Fruit fly (Drosophila melanogaster): ENCODE data around the gene CG12994.
A peak's percentile ranks its signal among the peaks of the same experiment; 100 is the strongest.

The CG12994 gene

DNA sequence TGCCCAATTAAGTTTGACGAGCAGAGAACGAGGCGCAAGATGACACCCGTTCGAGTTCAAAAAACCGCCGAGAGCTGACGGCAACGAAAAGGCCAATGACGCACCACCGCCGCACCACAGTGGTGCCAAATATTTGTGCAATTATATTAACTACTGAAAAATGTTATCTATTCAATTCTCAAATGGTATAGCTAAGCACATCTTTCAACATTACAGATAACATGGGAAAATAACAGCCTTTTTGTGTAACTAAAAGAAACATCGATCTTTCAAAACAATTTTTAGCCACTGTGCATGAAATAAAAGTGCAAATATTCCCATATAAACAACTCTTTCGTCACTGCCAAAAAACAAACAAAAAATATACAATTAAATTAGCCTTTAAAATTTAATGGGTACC lies 46.1 kb upstream of the CG12994 start (continued):
- TF ChIP-seq Dp (GFP tag; optimal IDR thresholded peaks at IDR 0.05), result no peak
- TF ChIP-seq phol (tag; optimal IDR thresholded peaks at IDR 0.05), result peak; percentile 2
- TF ChIP-seq CG42726 (GFP tag; IDR thresholded peaks at IDR 0.05; ENCODE audit: partially characterized antibody), result no peak
- TF ChIP-seq CG6689 (GFP tag; IDR thresholded peaks at IDR 0.05), result 0 out of 2 replicates have a peak, but pooled peaks have one; percentile 12
- TF ChIP-seq Opbp (GFP tag; IDR thresholded peaks at IDR 0.05; ENCODE audit: partially characterized antibody), result no peak
- TF ChIP-seq prd (optimal IDR thresholded peaks at IDR 0.05), result no peak
- peak; percentile 41; the same call in 2 of the 3 replicates for TF ChIP-seq prd (GFP tag; IDR thresholded peaks at IDR 0.05)
- no peak for TF ChIP-seq bigmax (GFP tag; optimal IDR thresholded peaks at IDR 0.05)
- 0 out of 3 replicates have a peak, but pooled peaks have one; percentile 29 for TF ChIP-seq CG11695 (GFP tag; IDR thresholded peaks at IDR 0.05)
- peak; percentile 21 for TF ChIP-seq Sox102F (GFP tag; optimal IDR thresholded peaks at IDR 0.05)
- peak; percentile 23 for TF ChIP-seq CG2678 (tag; optimal IDR thresholded peaks at IDR 0.05)
- TF ChIP-seq CG32532 (GFP tag; IDR thresholded peaks at IDR 0.05), result 0 out of 2 replicates have a peak, but pooled peaks have one; percentile 29
- peak; percentile 2 for TF ChIP-seq Chrac-16 (GFP tag; optimal IDR thresholded peaks at IDR 0.05)
- TF ChIP-seq CoRest (tag; optimal IDR thresholded peaks at IDR 0.05), result peak; percentile 27
- peak; percentile 56 for TF ChIP-seq Med (GFP tag)
- peak; percentile 19 for TF ChIP-seq CG2120 (GFP tag; optimal IDR thresholded peaks at IDR 0.05)
- peak in 1 of 2 experiments; percentile 34 for TF ChIP-seq Hr51 (GFP tag; optimal IDR thresholded peaks at IDR 0.05)
- TF ChIP-seq CG7839 (tag; optimal IDR thresholded peaks at IDR 0.05), result peak; percentile 1
- no peak for TF ChIP-seq Hr39 (optimal IDR thresholded peaks at IDR 0.05)
- TF ChIP-seq tio (GFP tag; optimal IDR thresholded peaks at IDR 0.05), result peak; percentile 5
- no peak for TF ChIP-seq CG13123 (GFP tag; optimal IDR thresholded peaks at IDR 0.05)
- 0 out of 2 replicates have a peak, but pooled peaks have one; percentile 22 for TF ChIP-seq Awh (GFP tag; IDR thresholded peaks at IDR 0.05)
- TF ChIP-seq bsh (GFP tag; optimal IDR thresholded peaks at IDR 0.05), result peak in 1 of 2 experiments; percentile 13
- TF ChIP-seq H2.0 (GFP tag; IDR thresholded peaks at IDR 0.05), result 0 out of 2 replicates have a peak, but pooled peaks have one; percentile 24
- no peak; the same call in 2 of the 3 replicates for TF ChIP-seq tgo (GFP tag; IDR thresholded peaks at IDR 0.05)
- peak; percentile 24; the same call in 1 of the 2 replicates for TF ChIP-seq slbo (GFP tag; IDR thresholded peaks at IDR 0.05)
- peak; percentile 4 for TF ChIP-seq CG3281 (GFP tag; optimal IDR thresholded peaks at IDR 0.05)
- TF ChIP-seq CG11504 (tag; optimal IDR thresholded peaks at IDR 0.05), result peak; percentile 20
- TF ChIP-seq CG12391 (tag; optimal IDR thresholded peaks at IDR 0.05), result peak; percentile 1
- TF ChIP-seq CG32772 (GFP tag; IDR thresholded peaks at IDR 0.05), result no peak
- TF ChIP-seq HHEX (GFP tag; optimal IDR thresholded peaks at IDR 0.05), result peak; percentile 15
- peak; percentile 82 for TF ChIP-seq lbe (GFP tag; optimal IDR thresholded peaks at IDR 0.05)
- peak; percentile 34 for TF ChIP-seq gem (tag; optimal IDR thresholded peaks at IDR 0.05)
- peak; percentile 17; the same call in 1 of the 3 replicates for TF ChIP-seq CG34422 (GFP tag; IDR thresholded peaks at IDR 0.05)
- peak; percentile 65 for TF ChIP-seq sens (GFP tag)
- peak; percentile 11 for TF ChIP-seq corto (GFP tag; optimal IDR thresholded peaks at IDR 0.05)
- no peak for TF ChIP-seq wek (GFP tag; optimal IDR thresholded peaks at IDR 0.05)
- TF ChIP-seq Drgx (GFP tag; IDR thresholded peaks at IDR 0.05), result 0 out of 2 replicates have a peak, but pooled peaks have one; percentile 19
- TF ChIP-seq nom (GFP tag; optimal IDR thresholded peaks at IDR 0.05), result no peak
- 0 out of 3 replicates have a peak, but pooled peaks have one; percentile 6 for TF ChIP-seq otp (GFP tag; IDR thresholded peaks at IDR 0.05)
- TF ChIP-seq CG3163 (GFP tag; optimal IDR thresholded peaks at IDR 0.05), result no peak
- peak; percentile 10 for TF ChIP-seq CG13775 (GFP tag; optimal IDR thresholded peaks at IDR 0.05)
- no peak for TF ChIP-seq CG10654 (GFP tag; optimal IDR thresholded peaks at IDR 0.05)
- TF ChIP-seq Hsf (GFP tag; optimal IDR thresholded peaks at IDR 0.05), result no peak
